Worm (Caenorhabditis elegans): Measurements from ENCODE around the gene F59B8.1.

DNA sequence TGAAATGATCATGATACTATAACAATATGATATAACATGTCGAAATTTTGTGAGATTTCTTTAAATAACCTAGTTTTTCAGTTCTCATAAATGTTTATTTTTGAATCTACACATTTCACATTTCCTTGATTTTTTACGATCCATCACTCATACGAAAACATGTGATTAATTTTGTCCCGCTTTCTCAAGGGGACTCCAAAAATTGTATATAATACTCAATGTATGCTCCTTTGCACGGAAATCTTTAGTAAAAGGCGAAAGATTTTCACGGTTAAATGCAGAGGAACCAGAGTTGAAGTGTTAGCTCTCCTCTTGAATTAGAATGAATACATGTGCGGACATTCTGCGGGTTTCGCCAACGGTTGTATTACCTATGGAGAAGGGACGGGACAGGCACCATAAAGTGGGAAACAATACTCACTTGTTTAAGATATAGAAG lies 36.3 kb downstream of the F59B8.1 start:
- TF ChIP-seq cey-2 (tag; optimal IDR thresholded peaks at IDR 0.05; ENCODE audit: borderline replicate concordance, insufficient read depth) (no peak), lin-15B (tag; optimal IDR thresholded peaks at IDR 0.05) (no peak), aly-2 (tag; optimal IDR thresholded peaks at IDR 0.05) (no peak), egl-27 (tag; optimal IDR thresholded peaks at IDR 0.05) (no peak), unc-39 (tag; optimal IDR thresholded peaks at IDR 0.05) (no peak), F44E2.7 (GFP tag; IDR thresholded peaks at IDR 0.05) (no peak)

All from whole organism, L4 larva.